Fruit fly (Drosophila melanogaster) whole organism, embryonic: Measurements from ENCODE around the gene PK1-R.

ENCODE experiments used
- Abd-B ChIP-seq: fragments of 200-800 bp; sonication (Bioruptor generic); optimal IDR thresholded peaks from 2 replicates; lab custom pipeline; 2018; ENCODE audit warnings: missing biosample characterization, mild to moderate bottlenecking, missing genetic modification characterization, moderate library complexity
- B-H2 ChIP-seq: fragments of 200-800 bp; sonication (Bioruptor generic); optimal IDR thresholded peaks from 2 replicates; lab custom pipeline; 2018; ENCODE audit warnings: missing biosample characterization, mild to moderate bottlenecking, missing genetic modification characterization
- CG1024 ChIP-seq: fragments of 200-800 bp; sonication (Bioruptor generic); IDR thresholded peaks from 2 replicates; pipeline ENCODE4 v1.3.6; 2022; ENCODE audit warnings: missing biosample characterization, missing genetic modification characterization
- CG12769 ChIP-seq: fragments of 200-800 bp; sonication (Bioruptor generic); optimal IDR thresholded peaks from 2 replicates; lab custom pipeline; 2019; ENCODE audit warnings: missing biosample characterization, mild to moderate bottlenecking, missing genetic modification characterization, moderate library complexity
- CG13123 ChIP-seq: fragments of 200-800 bp; sonication (Bioruptor generic); optimal IDR thresholded peaks from 2 replicates; lab custom pipeline; 2016; ENCODE audit warnings: missing biosample characterization, missing genetic modification characterization
- CG13287 ChIP-seq: fragments of 200-800 bp; sonication (Bioruptor generic); IDR thresholded peaks from 2 replicates; pipeline ENCODE4 v1.3.6; 2022; ENCODE audit warnings: missing biosample characterization, missing genetic modification characterization; ENCODE audit not compliant: partially characterized antibody
- CG14965 ChIP-seq: fragments of 200-800 bp; sonication (Bioruptor generic); optimal IDR thresholded peaks from 2 replicates; lab custom pipeline; 2016; ENCODE audit warnings: missing biosample characterization, missing genetic modification characterization, borderline replicate concordance
- CG17359 ChIP-seq: fragments of 200-800 bp; sonication (Bioruptor generic); optimal IDR thresholded peaks from 3 replicates; lab custom pipeline; 2018; ENCODE audit warnings: missing biosample characterization, mild to moderate bottlenecking, missing genetic modification characterization, moderate library complexity
- CG17361 ChIP-seq: fragments of 200-800 bp; sonication (Bioruptor generic); IDR thresholded peaks from 3 replicates; pipeline ENCODE4 v1.3.6; 2022; ENCODE audit warnings: missing biosample characterization, missing genetic modification characterization
- CG17802 ChIP-seq: fragments of 200-800 bp; sonication (Bioruptor generic); optimal IDR thresholded peaks from 2 replicates; lab custom pipeline; 2018; ENCODE audit warnings: missing biosample characterization, mild to moderate bottlenecking, missing genetic modification characterization, moderate library complexity
- CG2116 ChIP-seq: fragments of 200-800 bp; sonication (Bioruptor generic); optimal IDR thresholded peaks from 3 replicates; lab custom pipeline; 2018; ENCODE audit warnings: missing biosample characterization, mild to moderate bottlenecking, missing genetic modification characterization
- CG2199 ChIP-seq: fragments of 200-800 bp; sonication (Bioruptor generic); IDR thresholded peaks from 3 replicates; pipeline ENCODE4 v1.3.6; 2022; ENCODE audit warnings: missing biosample characterization, missing genetic modification characterization
- CG2202 ChIP-seq: fragments of 200-800 bp; sonication (Bioruptor generic); optimal IDR thresholded peaks from 2 replicates; lab custom pipeline; 2018; ENCODE audit warnings: missing biosample characterization, mild to moderate bottlenecking, missing genetic modification characterization
- CG31388 ChIP-seq: fragments of 200-800 bp; sonication (Bioruptor generic); optimal IDR thresholded peaks from 2 replicates; lab custom pipeline; 2016; ENCODE audit warnings: missing biosample characterization, missing genetic modification characterization
- CG31441 ChIP-seq: fragments of 200-800 bp; sonication (Bioruptor generic); IDR thresholded peaks from 2 replicates; pipeline ENCODE4 v1.3.6; 2022; ENCODE audit warnings: missing biosample characterization, missing genetic modification characterization
- CG34224 ChIP-seq: fragments of 200-800 bp; sonication (Bioruptor generic); IDR thresholded peaks from 3 replicates; pipeline ENCODE4 v1.3.6; 2022; ENCODE audit warnings: missing biosample characterization, missing genetic modification characterization; ENCODE audit not compliant: partially characterized antibody
- CG34422 ChIP-seq: fragments of 200-800 bp; sonication (Bioruptor generic); IDR thresholded peaks from 3 replicates; pipeline ENCODE4 v1.3.6; 2022; ENCODE audit warnings: missing biosample characterization, missing genetic modification characterization
- CG7839 ChIP-seq: fragments of 200-800 bp; sonication (Bioruptor generic); optimal IDR thresholded peaks from 3 replicates; lab custom pipeline; 2018; ENCODE audit warnings: missing biosample characterization, mild to moderate bottlenecking, missing genetic modification characterization, moderate library complexity
- CG8290 ChIP-seq, 3 experiments: fragments of 200-800 bp; sonication (Bioruptor generic); optimal IDR thresholded peaks; 2 replicates each; lab custom pipeline; 2016 to 2019; ENCODE audit warnings: missing biosample characterization in 3 of 3, missing genetic modification characterization in 3 of 3, mild to moderate bottlenecking in 2 of 3, moderate library complexity in 1 of 3
- CG9876 ChIP-seq: fragments of 200-800 bp; sonication (Bioruptor generic); optimal IDR thresholded peaks from 2 replicates; lab custom pipeline; 2016; ENCODE audit warnings: missing biosample characterization, missing genetic modification characterization
- E2f2 ChIP-seq: fragments of 200-800 bp; sonication (Bioruptor generic); IDR thresholded peaks from 2 replicates; pipeline ENCODE4 v1.3.6; 2022; ENCODE audit warnings: missing biosample characterization, missing genetic modification characterization
- H15 ChIP-seq: fragments of 200-800 bp; sonication (Bioruptor generic); IDR thresholded peaks from 3 replicates; pipeline ENCODE4 v1.3.6; 2022; ENCODE audit warnings: missing biosample characterization, missing genetic modification characterization
- HLH3B ChIP-seq: fragments of 200-800 bp; sonication (Bioruptor generic); IDR thresholded peaks from 2 replicates; pipeline ENCODE4 v1.3.6; 2022; ENCODE audit warnings: missing biosample characterization, missing genetic modification characterization
- Mad ChIP-seq: fragments of 200-800 bp; sonication (Bioruptor generic); optimal IDR thresholded peaks from 2 replicates; lab custom pipeline; 2016; ENCODE audit warnings: missing biosample characterization, missing genetic modification characterization
- Mes4 ChIP-seq: fragments of 200-800 bp; sonication (Bioruptor generic); optimal IDR thresholded peaks from 2 replicates; lab custom pipeline; 2016; ENCODE audit warnings: missing biosample characterization, missing genetic modification characterization
- Spps ChIP-seq: fragments of 200-800 bp; sonication (Bioruptor generic); optimal IDR thresholded peaks from 2 replicates; lab custom pipeline; 2018; ENCODE audit warnings: missing biosample characterization, mild to moderate bottlenecking, missing genetic modification characterization
- abd-A ChIP-seq: fragments of 200-800 bp; sonication (Bioruptor generic); optimal IDR thresholded peaks from 3 replicates; lab custom pipeline; 2019; ENCODE audit warnings: missing biosample characterization, mild to moderate bottlenecking, missing genetic modification characterization, moderate library complexity
- ato ChIP-seq: fragments of 200-800 bp; sonication (Bioruptor generic); IDR thresholded peaks from 2 replicates; pipeline ENCODE4 v1.3.6; 2022; ENCODE audit warnings: missing biosample characterization, missing genetic modification characterization; ENCODE audit not compliant: partially characterized antibody
- caup ChIP-seq: fragments of 200-800 bp; sonication (Bioruptor generic); optimal IDR thresholded peaks from 3 replicates; lab custom pipeline; 2017; ENCODE audit warnings: missing biosample characterization, mild to moderate bottlenecking, missing genetic modification characterization, moderate library complexity; ENCODE audit not compliant: severe bottlenecking
- cg ChIP-seq: fragments of 200-800 bp; sonication (Bioruptor generic); optimal IDR thresholded peaks from 3 replicates; lab custom pipeline; 2019; ENCODE audit warnings: missing biosample characterization, mild to moderate bottlenecking, missing genetic modification characterization, moderate library complexity
- chinmo ChIP-seq: fragments of 200-800 bp; sonication (Bioruptor generic); IDR thresholded peaks from 4 replicates; pipeline ENCODE4 v1.3.6; 2022; ENCODE audit warnings: missing biosample characterization, missing genetic modification characterization; ENCODE audit not compliant: partially characterized antibody
- ci ChIP-seq: fragments of 200-800 bp; sonication (Bioruptor generic); IDR thresholded peaks from 3 replicates; pipeline ENCODE4 v1.3.6; 2022; ENCODE audit warnings: missing biosample characterization, missing genetic modification characterization
- cwo ChIP-seq: fragments of 200-800 bp; sonication (Bioruptor generic); optimal IDR thresholded peaks from 3 replicates; lab custom pipeline; 2017; ENCODE audit warnings: missing biosample characterization, missing genetic modification characterization, mild to moderate bottlenecking, moderate library complexity, missing genetic modification reagents
- dysf ChIP-seq: fragments of 200-800 bp; sonication (Bioruptor generic); IDR thresholded peaks from 3 replicates; pipeline ENCODE4 v1.3.6; 2022; ENCODE audit warnings: missing biosample characterization, missing genetic modification characterization
- exex ChIP-seq: fragments of 200-800 bp; sonication (Bioruptor generic); optimal IDR thresholded peaks from 4 replicates; lab custom pipeline; 2018; ENCODE audit warnings: missing biosample characterization, mild to moderate bottlenecking, missing genetic modification characterization, moderate library complexity
- gcm ChIP-seq: fragments of 200-800 bp; sonication (Bioruptor generic); optimal IDR thresholded peaks from 2 replicates; lab custom pipeline; 2019; ENCODE audit warnings: missing biosample characterization, mild to moderate bottlenecking, missing genetic modification characterization, moderate library complexity
- grn ChIP-seq: fragments of 200-800 bp; sonication (Bioruptor generic); optimal IDR thresholded peaks from 3 replicates; lab custom pipeline; 2017; ENCODE audit warnings: missing biosample characterization, missing genetic modification characterization
- gsb ChIP-seq: fragments of 200-800 bp; sonication (Bioruptor generic); IDR thresholded peaks from 2 replicates; pipeline ENCODE4 v1.3.6; 2022; ENCODE audit warnings: missing biosample characterization, missing genetic modification characterization
- gt ChIP-seq: fragments of 200-800 bp; sonication (Bioruptor generic); IDR thresholded peaks from 2 replicates; pipeline ENCODE4 v1.3.6; 2022; ENCODE audit warnings: missing biosample characterization, missing genetic modification characterization
- ind ChIP-seq: fragments of 200-800 bp; sonication (Bioruptor generic); optimal IDR thresholded peaks from 3 replicates; lab custom pipeline; 2016; ENCODE audit warnings: missing biosample characterization, missing genetic modification characterization
- kay ChIP-seq: fragments of 200-800 bp; sonication (Bioruptor generic); optimal IDR thresholded peaks from 2 replicates; lab custom pipeline; 2016; ENCODE audit warnings: missing biosample characterization, missing genetic modification characterization
- mam ChIP-seq: fragments of 200-800 bp; sonication (Bioruptor generic); optimal IDR thresholded peaks from 3 replicates; lab custom pipeline; 2016; ENCODE audit warnings: missing biosample characterization, missing genetic modification characterization
- nmo ChIP-seq: fragments of 200-800 bp; sonication (Bioruptor generic); optimal IDR thresholded peaks from 2 replicates; lab custom pipeline; 2018; ENCODE audit warnings: missing biosample characterization, mild to moderate bottlenecking, missing genetic modification characterization, moderate library complexity
- rib ChIP-seq: fragments of 200-800 bp; sonication (Bioruptor generic); IDR thresholded peaks from 2 replicates; pipeline ENCODE4 v1.3.6; 2022; ENCODE audit warnings: missing biosample characterization, missing genetic modification characterization
- sd ChIP-seq: fragments of 200-800 bp; sonication (Bioruptor generic); optimal IDR thresholded peaks from 3 replicates; lab custom pipeline; 2018; ENCODE audit warnings: missing biosample characterization, mild to moderate bottlenecking, missing genetic modification characterization, moderate library complexity
- sob ChIP-seq: fragments of 200-800 bp; sonication (Bioruptor generic); IDR thresholded peaks from 2 replicates; pipeline ENCODE4 v1.3.6; 2022; ENCODE audit warnings: missing biosample characterization, missing genetic modification characterization
- unc-4 ChIP-seq: fragments of 200-800 bp; sonication (Bioruptor generic); IDR thresholded peaks from 2 replicates; pipeline ENCODE4 v1.3.6; 2022; ENCODE audit warnings: missing biosample characterization, missing genetic modification characterization; ENCODE audit not compliant: partially characterized antibody
- vvl ChIP-seq: fragments of 200-800 bp; sonication (Bioruptor generic); IDR thresholded peaks from 2 replicates; pipeline ENCODE4 v1.3.6; 2022; ENCODE audit warnings: missing biosample characterization, missing genetic modification characterization
- z ChIP-seq: fragments of 200-800 bp; sonication (Bioruptor generic); IDR thresholded peaks from 3 replicates; pipeline ENCODE4 v1.3.6; 2022; ENCODE audit warnings: missing biosample characterization, missing genetic modification characterization
- zfh1 ChIP-seq: fragments of 200-800 bp; sonication (Bioruptor generic); IDR thresholded peaks from 3 replicates; pipeline ENCODE4 v1.3.6; 2022; ENCODE audit warnings: missing biosample characterization, missing genetic modification characterization

The PK1-R gene

DNA sequence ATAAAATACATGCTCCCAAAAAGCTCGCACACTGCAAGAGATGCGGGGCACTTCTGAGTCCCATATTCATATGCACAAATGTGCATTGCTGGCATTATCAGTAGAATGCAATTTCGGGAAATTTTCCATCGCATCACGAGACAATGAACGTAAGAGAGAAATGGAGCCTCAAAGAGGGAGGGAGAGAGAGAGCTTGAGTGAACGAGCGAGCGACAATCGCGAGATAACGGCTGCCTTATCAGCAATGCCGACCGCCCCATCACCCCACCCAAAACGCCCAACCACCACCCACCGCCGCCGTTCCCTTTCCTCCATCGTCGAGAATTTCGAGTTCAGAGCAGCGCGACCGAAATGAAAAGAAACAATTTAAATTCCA is 47.0 kb downstream of the PK1-R start:
- TF ChIP-seq CG31388 (GFP tag; lab: Kevin White, UChicago): no peak
- peak; percentile 74 for TF ChIP-seq abd-A
- 0 out of 2 replicates have a peak, but pooled peaks have one; percentile 35 for TF ChIP-seq rib (GFP tag; lab: Robert Waterston, UW)
- TF ChIP-seq cg (GFP tag; lab: Kevin White, UChicago): peak; percentile 21
- no peak for TF ChIP-seq Mad
- no peak for TF ChIP-seq CG31441
- TF ChIP-seq unc-4: 0 out of 2 replicates have a peak, but pooled peaks have one; percentile 24
- no peak for TF ChIP-seq ato
- TF ChIP-seq CG13123 (GFP tag; lab: Kevin White, UChicago): no peak
- TF ChIP-seq CG17359 (tag; lab: Kevin White, UChicago): no peak
- TF ChIP-seq cwo (GFP tag; lab: Kevin White, UChicago): peak; percentile 83
- TF ChIP-seq sob (GFP tag; lab: Robert Waterston, UW): no peak
- TF ChIP-seq mam: no peak
- no peak for TF ChIP-seq Spps (tag; lab: Kevin White, UChicago)
- TF ChIP-seq CG17802: no peak
- no peak for TF ChIP-seq gt (GFP tag; lab: Robert Waterston, UW)
- peak; percentile 78; the same call in 3 of the 4 replicates for TF ChIP-seq chinmo (GFP tag; lab: Robert Waterston, UW)
- TF ChIP-seq CG2116 (GFP tag; lab: Kevin White, UChicago): no peak
- peak; percentile 25; the same call in 1 of the 2 replicates for TF ChIP-seq CG13287
- no peak for TF ChIP-seq nmo
- TF ChIP-seq CG1024 (GFP tag; lab: Robert Waterston, UW): no peak
- TF ChIP-seq CG2202 (tag; lab: Kevin White, UChicago): no peak
- no peak for TF ChIP-seq Abd-B (GFP tag; lab: Kevin White, UChicago)
- TF ChIP-seq CG14965: no peak
- no peak for TF ChIP-seq CG8290 (GFP tag; optimal IDR thresholded peaks at IDR 0.05; lab: Kevin White, UChicago)
- peak in 1 of 2 experiments; percentile 56 for TF ChIP-seq CG8290 (tag; optimal IDR thresholded peaks at IDR 0.05; lab: Kevin White, UChicago)
- no peak for TF ChIP-seq CG17361 (GFP tag; lab: Robert Waterston, UW)
- TF ChIP-seq CG34224 (GFP tag; lab: Robert Waterston, UW): peak; percentile 11; the same call in 1 of the 3 replicates
- no peak for TF ChIP-seq zfh1 (GFP tag; lab: Robert Waterston, UW)
- TF ChIP-seq gsb: no peak
- TF ChIP-seq CG12769 (tag; lab: Kevin White, UChicago): peak; percentile 66
- peak; percentile 6 for TF ChIP-seq exex (tag; lab: Kevin White, UChicago)
- peak; percentile 29; the same call in 1 of the 3 replicates for TF ChIP-seq ci
- no peak for TF ChIP-seq dysf
- TF ChIP-seq H15 (GFP tag; lab: Robert Waterston, UW): no peak
- TF ChIP-seq CG7839: no peak
- no peak for TF ChIP-seq kay (GFP tag; lab: Kevin White, UChicago)
- TF ChIP-seq ind (GFP tag; lab: Kevin White, UChicago): no peak
- TF ChIP-seq sd (tag; lab: Kevin White, UChicago): peak; percentile 92
- no peak for TF ChIP-seq CG9876
- peak; percentile 43; the same call in 1 of the 2 replicates for TF ChIP-seq vvl (GFP tag; lab: Robert Waterston, UW)
- no peak for TF ChIP-seq gcm (GFP tag; lab: Kevin White, UChicago)
- 0 out of 2 replicates have a peak, but pooled peaks have one; percentile 2 for TF ChIP-seq E2f2 (GFP tag; lab: Robert Waterston, UW)
- 0 out of 3 replicates have a peak, but pooled peaks have one; percentile 48 for TF ChIP-seq CG2199 (GFP tag; lab: Robert Waterston, UW)
- no peak for TF ChIP-seq caup (GFP tag; lab: Kevin White, UChicago)
- peak; percentile 69 for TF ChIP-seq grn
- TF ChIP-seq B-H2 (GFP tag; lab: Kevin White, UChicago): no peak
- TF ChIP-seq z (GFP tag; lab: Robert Waterston, UW): peak; percentile 76; the same call in 2 of the 3 replicates
- TF ChIP-seq CG34422 (GFP tag; lab: Robert Waterston, UW): peak; percentile 6; the same call in 1 of the 3 replicates
- no peak for TF ChIP-seq HLH3B (GFP tag; lab: Robert Waterston, UW)
- TF ChIP-seq Mes4 (GFP tag; lab: Kevin White, UChicago): no peak
